Worm (Caenorhabditis elegans) whole organism, mixed stage, embryonic: ENCODE results near the gene W03F9.4.
A peak's percentile ranks its signal among the peaks of the same experiment; 100 is the strongest.

ENCODE experiments used
- ceh-39 ChIP-seq: fragments of 150-350 bp; optimal IDR thresholded peaks from 2 replicates; lab custom pipeline; 2014; ENCODE audit warnings: missing biosample characterization, missing genetic modification characterization
- ham-2 ChIP-seq: fragments of 200-800 bp; sonication (Bioruptor generic); optimal IDR thresholded peaks from 2 replicates; lab custom pipeline; 2018; ENCODE audit warnings: mild to moderate bottlenecking, missing genetic modification characterization, missing compliant biosample characterization
- lsy-2 ChIP-seq: fragments of 150-350 bp; optimal IDR thresholded peaks from 2 replicates; lab custom pipeline; 2014; ENCODE audit warnings: missing biosample characterization, missing genetic modification characterization
- mab-5 ChIP-seq: fragments of 150-350 bp; optimal IDR thresholded peaks from 2 replicates; lab custom pipeline; 2014; ENCODE audit warnings: missing biosample characterization, missing genetic modification characterization
- nhr-12 ChIP-seq: fragments of 150-350 bp; optimal IDR thresholded peaks from 2 replicates; lab custom pipeline; 2014; ENCODE audit warnings: missing biosample characterization, missing genetic modification characterization
- nhr-2 ChIP-seq: fragments of 150-350 bp; optimal IDR thresholded peaks from 2 replicates; lab custom pipeline; 2014; ENCODE audit warnings: missing biosample characterization, missing genetic modification characterization
- nhr-237 ChIP-seq: fragments of 150-350 bp; optimal IDR thresholded peaks from 2 replicates; lab custom pipeline; 2014; ENCODE audit warnings: missing biosample characterization, missing genetic modification characterization
- nhr-28 ChIP-seq: fragments of 150-350 bp; optimal IDR thresholded peaks from 2 replicates; lab custom pipeline; 2014; ENCODE audit warnings: missing biosample characterization, missing genetic modification characterization
- nhr-76 ChIP-seq: sonication (generic microtip); optimal IDR thresholded peaks from 2 replicates; lab custom pipeline; 2017; ENCODE audit warnings: missing biosample characterization, missing genetic modification characterization
- pha-4 ChIP-seq: fragments of 150-350 bp; optimal IDR thresholded peaks from 2 replicates; lab custom pipeline; 2018; ENCODE audit warnings: missing biosample characterization, missing genetic modification reagents, missing genetic modification characterization
- snpc-4 ChIP-seq: fragments of 150-350 bp; optimal IDR thresholded peaks from 2 replicates; lab custom pipeline; 2014; ENCODE audit warnings: missing biosample characterization, missing genetic modification characterization

DNA sequence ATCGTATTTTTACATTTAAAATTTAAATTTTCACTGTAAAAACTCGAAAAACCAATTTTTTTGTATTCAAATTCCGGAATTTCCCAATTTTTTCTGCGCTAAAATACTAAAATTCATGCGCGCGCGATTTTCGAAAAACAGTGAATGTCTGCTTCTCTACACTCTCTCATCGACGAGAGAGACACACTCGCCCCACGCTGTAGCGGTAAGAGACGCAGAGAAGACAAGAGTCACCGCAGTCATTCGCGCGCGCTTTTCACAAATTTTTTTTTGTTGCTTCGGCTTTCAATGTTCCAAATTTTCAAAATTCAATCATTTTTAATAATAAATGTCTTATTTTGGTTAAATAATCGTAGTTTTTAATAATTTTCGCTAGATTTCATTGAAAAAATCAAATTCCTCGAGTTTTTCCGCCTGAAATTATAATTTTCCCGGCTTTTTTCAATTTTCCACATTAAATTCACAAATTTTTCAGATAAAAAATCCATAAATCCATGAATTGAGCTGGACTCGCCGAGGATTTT, 34.6 kb upstream of the W03F9.4 start, which contains the start of gene arid-1:
- TF ChIP-seq nhr-28 (tag; lab: Kevin White, UChicago) = no peak
- TF ChIP-seq snpc-4 (tag; lab: Kevin White, UChicago) = no peak
- TF ChIP-seq pha-4 (tag; lab: Kevin White, UChicago) = peak; percentile 43
- no peak for TF ChIP-seq nhr-12 (tag; lab: Kevin White, UChicago)
- TF ChIP-seq nhr-76 = no peak
- no peak for TF ChIP-seq ceh-39 (tag; lab: Kevin White, UChicago)
- TF ChIP-seq lsy-2 = no peak
- TF ChIP-seq nhr-2 = no peak
- TF ChIP-seq nhr-237 = no peak
- TF ChIP-seq ham-2 (GFP tag; lab: Kevin White, UChicago) = peak; percentile 2
- TF ChIP-seq mab-5 (tag; lab: Kevin White, UChicago) = no peak
